Worm (Caenorhabditis elegans): Measurements from ENCODE around the gene lact-9.

DNA sequence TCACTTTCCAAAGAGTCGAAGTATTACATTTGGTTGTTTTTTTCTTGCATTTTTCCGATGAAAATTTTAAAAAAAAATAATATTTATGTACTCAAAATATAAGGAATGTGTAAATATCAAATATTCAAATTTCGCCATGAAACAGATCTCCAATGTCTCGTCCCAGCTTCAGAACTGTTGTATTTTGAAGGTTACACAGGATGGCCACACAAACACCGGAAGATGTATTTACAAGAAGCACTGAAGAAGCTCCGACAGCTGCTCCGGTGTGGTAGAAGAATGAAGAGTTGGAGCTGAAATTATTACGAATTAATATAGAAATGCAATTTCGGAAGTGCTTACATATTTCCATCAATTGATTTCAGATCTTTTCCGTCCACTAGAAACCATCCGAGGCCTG lies 3.1 kb downstream of the lact-9 start:
- TF ChIP-seq fkh-10 (GFP tag; optimal IDR thresholded peaks at IDR 0.05) (no peak), egl-27 (tag; optimal IDR thresholded peaks at IDR 0.05) (no peak), lin-13 (GFP tag; optimal IDR thresholded peaks at IDR 0.05) (no peak), ama-1 (optimal IDR thresholded peaks at IDR 0.05) (no peak), unc-62 (GFP tag; optimal IDR thresholded peaks at IDR 0.05 in 1 of 2) (no peak), unc-62 (tag; optimal IDR thresholded peaks at IDR 0.05) (no peak)
